Fruit fly (Drosophila melanogaster) Kc167 (cell line): ENCODE data around the gene CecA2.

Experiments used
- Myc ChIP-seq: fragments of >200 bp; optimal IDR thresholded peaks from 2 replicates; lab custom pipeline; 2017; ENCODE audit warnings: missing external identifiers
- Sin3A ChIP-seq: fragments of >200 bp; optimal IDR thresholded peaks from 2 replicates; lab custom pipeline; 2018; ENCODE audit warnings: missing external identifiers
- psq ChIP-seq: fragments of >200 bp; optimal IDR thresholded peaks from 2 replicates; lab custom pipeline; 2017; ENCODE audit warnings: missing external identifiers
- ttk ChIP-seq: sonication (Bioruptor generic); optimal IDR thresholded peaks from 2 replicates; lab custom pipeline; 2017; ENCODE audit warnings: missing external identifiers

DNA sequence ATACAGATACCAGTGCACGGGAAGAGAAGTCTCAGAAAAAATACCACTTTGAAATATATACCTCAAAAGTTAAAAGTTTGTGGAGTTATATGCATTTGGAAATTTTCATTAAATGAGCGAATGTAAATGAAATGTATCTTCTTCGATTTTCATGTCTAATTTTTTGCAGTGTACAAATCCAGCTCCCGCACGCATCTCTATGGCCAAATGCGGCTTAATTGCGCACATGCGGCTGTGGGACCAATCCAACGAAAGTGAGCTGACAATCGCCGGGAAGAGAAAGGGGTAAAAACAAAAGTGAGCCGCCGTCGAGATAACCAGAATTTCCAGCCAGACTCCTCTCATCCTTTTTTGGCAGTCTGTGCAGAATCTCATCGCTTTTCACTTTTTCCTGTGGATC lies 47.8 kb upstream of the CecA2 start:
- TF ChIP-seq ttk: no peak
- no peak for TF ChIP-seq psq (lab: Kevin White, UChicago)
- TF ChIP-seq Sin3A (lab: Kevin White, UChicago): no peak
- no peak for TF ChIP-seq Myc (lab: Kevin White, UChicago)
